Fruit fly (Drosophila melanogaster): ENCODE results near the gene firl.

firl gene

dm6 chr2L:12089145-12089544, 22.6 kb upstream of the firl start:
- no peak for TF ChIP-seq CG17801 (GFP tag; optimal IDR thresholded peaks at IDR 0.05; ENCODE audit: partially characterized antibody)

- no peak for TF ChIP-seq CG17801 (GFP tag; optimal IDR thresholded peaks at IDR 0.05; ENCODE audit: partially characterized antibody)
Observed at dm6 chr2L:12087442-12087841, 20.9 kb upstream of the firl start.

dm6 chr2L:12085619-12086171, 19.1 kb upstream of the firl start, which contains the start of gene prd:
TSS of gene prd (minus strand) at chr2L:12085827.
- no peak for TF ChIP-seq CG17801 (GFP tag; optimal IDR thresholded peaks at IDR 0.05; ENCODE audit: partially characterized antibody)

dm6 chr2L:12085010-12085409, 18.4 kb upstream of the firl start:
- TF ChIP-seq CG17801 (GFP tag; optimal IDR thresholded peaks at IDR 0.05; ENCODE audit: partially characterized antibody) = no peak

dm6 chr2L:12081118-12081665, 14.6 kb upstream of the firl start:
- TF ChIP-seq CG17801 (GFP tag; optimal IDR thresholded peaks at IDR 0.05; ENCODE audit: partially characterized antibody) = no peak

- no peak for TF ChIP-seq CG17801 (GFP tag; optimal IDR thresholded peaks at IDR 0.05; ENCODE audit: partially characterized antibody)
Observed at dm6 chr2L:12079827-12080381, 13.3 kb upstream of the firl start.

- no peak for TF ChIP-seq CG17801 (GFP tag; optimal IDR thresholded peaks at IDR 0.05; ENCODE audit: partially characterized antibody)
Observed at dm6 chr2L:12078695-12079094, 12.1 kb upstream of the firl start.

dm6 chr2L:12078123-12078658, 11.6 kb upstream of the firl start:
- TF ChIP-seq CG17801 (GFP tag; optimal IDR thresholded peaks at IDR 0.05; ENCODE audit: partially characterized antibody) = no peak

- no peak for TF ChIP-seq CG17801 (GFP tag; optimal IDR thresholded peaks at IDR 0.05; ENCODE audit: partially characterized antibody)
Observed at dm6 chr2L:12075850-12076249, 9.3 kb upstream of the firl start, which contains the start of gene CG14947. TSS of gene CG14947 (plus strand) at chr2L:12076100.

- no peak for TF ChIP-seq CG17801 (GFP tag; optimal IDR thresholded peaks at IDR 0.05; ENCODE audit: partially characterized antibody)
Observed at dm6 chr2L:12065683-12066386, 740 bp downstream of the firl start.

- peak; percentile 19 for TF ChIP-seq CG17801 (GFP tag; optimal IDR thresholded peaks at IDR 0.05; ENCODE audit: partially characterized antibody)
Observed at dm6 chr2L:12063035-12063434, 3.5 kb downstream of the firl start, which contains the start of gene Rab3-GAP. TSS of gene Rab3-GAP (minus strand) at chr2L:12063184.

dm6 chr2L:12055837-12056388, 10.7 kb downstream of the firl start, which contains the start of the genes JhI-21, RpL7-like and CG34164:
TSS of gene JhI-21 (minus strand) at chr2L:12056042.
TSS of gene RpL7-like (plus strand) at chr2L:12056326.
TSS of gene CG34164 (plus strand) at chr2L:12056348.
- peak; percentile 31 for TF ChIP-seq CG17801 (GFP tag; optimal IDR thresholded peaks at IDR 0.05; ENCODE audit: partially characterized antibody)

- TF ChIP-seq CG17801 (GFP tag; optimal IDR thresholded peaks at IDR 0.05; ENCODE audit: partially characterized antibody) = no peak
Observed at dm6 chr2L:12053365-12053764, 13.2 kb downstream of the firl start.

dm6 chr2L:12049133-12049532, 17.4 kb downstream of the firl start, which contains the start of gene PLCXD:
TSS of gene PLCXD (plus strand) at chr2L:12049418.
- no peak for TF ChIP-seq CG17801 (GFP tag; optimal IDR thresholded peaks at IDR 0.05; ENCODE audit: partially characterized antibody)

- TF ChIP-seq CG17801 (GFP tag; optimal IDR thresholded peaks at IDR 0.05; ENCODE audit: partially characterized antibody) = no peak
Observed at dm6 chr2L:12048723-12049122, 17.9 kb downstream of the firl start, which contains the start of gene Plzf. TSS of gene Plzf (minus strand) at chr2L:12048918.

Measured in ovary, adult (tissue).